Worm (Caenorhabditis elegans): ENCODE results near the gene Y39G8B.1.
A peak's percentile ranks its signal among the peaks of the same experiment; 100 is the strongest.
"Not testable (repeated sequence)": the region's sequence is repeated elsewhere in the genome, so short reads cannot be mapped to it uniquely, and the experiment has no call there.

Y39G8B.1 gene

DNA sequence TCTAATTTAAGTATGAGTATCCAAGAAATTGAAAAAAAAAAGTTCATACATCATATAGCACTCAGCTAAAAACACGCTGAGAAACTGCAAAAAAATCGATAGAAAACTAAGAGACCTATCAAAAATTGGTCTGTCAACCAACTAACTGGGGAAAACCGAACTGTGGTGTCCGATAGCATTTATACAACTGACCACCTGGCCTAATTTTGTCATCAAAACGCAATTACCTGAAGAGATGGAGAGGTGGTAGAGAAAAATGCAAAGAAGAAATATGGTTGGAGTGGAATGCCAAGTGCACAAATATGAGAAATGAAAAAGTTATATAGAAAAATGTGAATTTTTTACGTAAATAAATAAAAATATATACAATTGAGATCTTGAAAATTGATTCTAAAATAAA is at the start of gene Y39G8B.1:
Gene Y39G8B.1 (minus strand): TSS at position 299 of the 400 bp plus-strand sequence.
- TF ChIP-seq ceh-43 (GFP tag; optimal IDR thresholded peaks at IDR 0.05) (no peak), snpc-4 (tag; optimal IDR thresholded peaks at IDR 0.05) (no peak), bed-3 (GFP tag; optimal IDR thresholded peaks at IDR 0.05) (no peak), unc-62 (GFP tag; optimal IDR thresholded peaks at IDR 0.05) (no peak), ceh-39 (tag; optimal IDR thresholded peaks at IDR 0.05) (peak; percentile 10), M03D4.4 (tag; optimal IDR thresholded peaks at IDR 0.05) (no peak), tbx-8 (GFP tag; optimal IDR thresholded peaks at IDR 0.05) (no peak), flh-1 (GFP tag; optimal IDR thresholded peaks at IDR 0.05) (no peak), nhr-2 (tag; optimal IDR thresholded peaks at IDR 0.05) (peak; percentile 35), drap-1 (GFP tag; optimal IDR thresholded peaks at IDR 0.05) (no peak), ces-1 (GFP tag; optimal IDR thresholded peaks at IDR 0.05) (peak; percentile 46)

DNA sequence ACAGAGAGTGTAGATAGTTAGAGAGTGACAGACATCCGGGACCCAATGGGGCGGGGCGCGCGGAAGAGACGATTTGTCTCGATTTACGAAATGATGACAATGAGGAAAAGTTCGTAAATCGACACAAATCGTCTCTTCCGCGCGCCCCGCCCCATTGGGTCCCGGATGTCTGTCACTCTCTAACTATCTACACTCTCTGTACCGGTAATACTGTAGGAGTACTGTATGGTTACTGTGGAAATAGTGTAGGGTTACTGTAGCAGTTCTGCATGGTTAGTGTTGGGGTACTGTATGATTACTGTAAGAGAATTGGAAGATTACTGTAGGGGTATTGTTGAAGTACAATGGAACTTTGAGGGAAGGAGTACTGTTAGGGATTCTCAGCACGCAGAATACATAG is 47.6 kb upstream of the Y39G8B.1 start, which contains the start of gene F01D5.10:
Gene F01D5.10 (minus strand): TSS at position 101 of the 400 bp plus-strand sequence.
- not testable (repeated sequence) for TF ChIP-seq elt-3 (tag; optimal IDR thresholded peaks at IDR 0.05); tbx-8 (GFP tag; optimal IDR thresholded peaks at IDR 0.05); lin-32 (GFP tag; optimal IDR thresholded peaks at IDR 0.05)

DNA sequence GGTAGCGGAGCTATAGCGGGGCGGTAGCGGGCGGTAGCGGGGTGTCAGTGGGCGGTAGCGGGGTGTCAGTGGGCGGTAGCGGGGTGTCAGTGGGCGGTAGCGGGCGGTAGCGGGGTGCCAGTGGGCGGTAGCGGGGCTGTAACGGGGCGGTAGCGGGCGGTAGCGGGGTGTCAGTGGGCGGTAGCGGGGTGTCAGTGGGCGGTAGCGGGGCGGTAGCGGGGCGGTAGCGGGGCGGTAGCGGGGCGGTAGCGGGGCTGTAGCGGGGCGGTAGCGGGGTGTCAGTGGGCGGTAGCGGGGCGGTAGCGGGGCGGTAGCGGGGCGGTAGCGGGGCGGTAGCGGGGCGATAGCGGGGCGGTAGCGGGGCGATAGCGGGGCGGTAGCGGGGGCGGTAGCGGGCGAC is 46.0 kb upstream of the Y39G8B.1 start:
- TF ChIP-seq mls-2 (tag; optimal IDR thresholded peaks at IDR 0.05): peak; percentile 42
- peak; percentile 10 for TF ChIP-seq drap-1 (GFP tag; optimal IDR thresholded peaks at IDR 0.05)
- TF ChIP-seq sptf-1 (tag; optimal IDR thresholded peaks at IDR 0.05): peak; percentile 60
- TF ChIP-seq M03D4.4 (tag; optimal IDR thresholded peaks at IDR 0.05): peak; percentile 16

DNA sequence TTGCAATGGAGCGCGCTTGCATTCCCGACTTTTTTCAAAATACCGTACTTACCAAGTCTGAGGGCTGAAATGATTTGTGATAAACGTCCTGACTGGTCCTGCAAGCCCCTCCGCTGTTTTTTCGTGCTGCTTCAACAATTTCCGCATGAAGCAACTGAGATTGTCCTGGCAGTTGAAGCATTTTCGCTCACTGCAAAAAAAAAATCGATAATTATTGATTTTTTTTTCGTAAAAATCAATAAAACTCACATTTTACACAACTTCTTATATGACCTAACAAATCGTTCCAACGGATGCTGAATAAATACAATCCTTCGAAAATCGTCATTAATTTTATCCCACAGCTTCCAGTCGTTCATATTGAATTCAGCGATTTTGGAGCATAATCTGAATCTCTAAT is 45.3 kb upstream of the Y39G8B.1 start:
- no peak for TF ChIP-seq nhr-237 (tag; optimal IDR thresholded peaks at IDR 0.05)
- no peak for TF ChIP-seq ceh-43 (GFP tag; optimal IDR thresholded peaks at IDR 0.05)
- no peak for TF ChIP-seq unc-39 (tag; optimal IDR thresholded peaks at IDR 0.05)
- TF ChIP-seq ztf-11 (tag; optimal IDR thresholded peaks at IDR 0.05): no peak
- TF ChIP-seq mls-2 (tag; optimal IDR thresholded peaks at IDR 0.05): no peak
- no peak for TF ChIP-seq flh-1 (GFP tag; optimal IDR thresholded peaks at IDR 0.05)
- no peak for TF ChIP-seq sem-2 (GFP tag; optimal IDR thresholded peaks at IDR 0.05)

DNA sequence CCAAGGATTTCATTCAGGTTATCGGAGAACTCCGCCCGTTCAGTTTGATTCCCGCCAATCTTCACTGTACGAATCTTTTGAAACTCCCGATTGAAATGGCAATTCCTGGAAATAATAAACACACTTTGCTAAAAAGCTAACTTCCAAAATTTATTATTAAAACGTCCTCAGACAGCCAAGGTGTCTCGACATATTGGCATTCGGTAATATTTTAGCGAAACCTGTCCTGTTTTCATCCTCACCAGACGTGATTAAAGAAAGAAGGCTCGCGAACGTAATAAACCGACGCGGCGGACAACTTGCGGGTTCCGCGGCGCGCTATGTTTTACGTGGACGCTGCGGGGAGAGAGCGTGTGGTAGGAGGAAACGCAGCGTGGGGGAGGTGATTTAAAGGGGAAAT is 44.6 kb upstream of the Y39G8B.1 start:
- no peak for TF ChIP-seq ham-2 (GFP tag; optimal IDR thresholded peaks at IDR 0.05)
- peak; percentile 39 for TF ChIP-seq lin-13 (tag; optimal IDR thresholded peaks at IDR 0.05)
- TF ChIP-seq drap-1 (GFP tag; optimal IDR thresholded peaks at IDR 0.05): peak; percentile 26
- peak; percentile 58 for TF ChIP-seq mep-1 (tag; optimal IDR thresholded peaks at IDR 0.05)
- TF ChIP-seq ceh-83 (GFP tag; optimal IDR thresholded peaks at IDR 0.05): peak; percentile 63
- no peak for TF ChIP-seq ces-1 (GFP tag; optimal IDR thresholded peaks at IDR 0.05)
- TF ChIP-seq sptf-1 (tag; optimal IDR thresholded peaks at IDR 0.05): peak; percentile 59
- TF ChIP-seq cnd-1 (tag; optimal IDR thresholded peaks at IDR 0.05): peak; percentile 34

DNA sequence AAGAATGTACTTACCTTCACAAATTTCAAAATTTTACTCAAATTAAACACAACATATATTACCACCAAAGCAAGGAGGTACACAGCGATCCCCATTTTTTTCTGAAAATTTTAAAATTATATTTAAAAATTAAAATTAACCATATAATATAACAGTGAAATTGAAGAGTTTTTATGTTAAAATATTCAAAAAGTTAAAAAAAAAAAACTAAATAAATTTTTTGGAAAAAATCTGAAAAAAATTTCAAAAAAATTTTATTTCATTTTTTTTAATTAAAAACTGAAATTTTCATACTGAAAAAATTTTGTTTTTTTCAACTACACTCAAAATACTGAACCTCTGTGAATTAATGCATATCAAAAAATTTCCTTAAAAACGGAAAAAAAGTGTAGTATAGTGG is 43.3 kb upstream of the Y39G8B.1 start, which contains the start of gene cyp-37A1:
Gene cyp-37A1 (minus strand): TSS at position 101 of the 400 bp plus-strand sequence.
- TF ChIP-seq pha-4 (tag; optimal IDR thresholded peaks at IDR 0.05) (no peak), ceh-43 (GFP tag; optimal IDR thresholded peaks at IDR 0.05) (no peak), elt-3 (tag; optimal IDR thresholded peaks at IDR 0.05) (no peak), M03D4.4 (tag; optimal IDR thresholded peaks at IDR 0.05) (no peak), sptf-1 (tag; optimal IDR thresholded peaks at IDR 0.05) (no peak), drap-1 (GFP tag; optimal IDR thresholded peaks at IDR 0.05) (no peak), cnd-1 (tag; optimal IDR thresholded peaks at IDR 0.05) (no peak), snpc-4 (tag; optimal IDR thresholded peaks at IDR 0.05) (no peak), unc-62 (GFP tag; optimal IDR thresholded peaks at IDR 0.05) (no peak), sem-2 (GFP tag; optimal IDR thresholded peaks at IDR 0.05) (no peak)

DNA sequence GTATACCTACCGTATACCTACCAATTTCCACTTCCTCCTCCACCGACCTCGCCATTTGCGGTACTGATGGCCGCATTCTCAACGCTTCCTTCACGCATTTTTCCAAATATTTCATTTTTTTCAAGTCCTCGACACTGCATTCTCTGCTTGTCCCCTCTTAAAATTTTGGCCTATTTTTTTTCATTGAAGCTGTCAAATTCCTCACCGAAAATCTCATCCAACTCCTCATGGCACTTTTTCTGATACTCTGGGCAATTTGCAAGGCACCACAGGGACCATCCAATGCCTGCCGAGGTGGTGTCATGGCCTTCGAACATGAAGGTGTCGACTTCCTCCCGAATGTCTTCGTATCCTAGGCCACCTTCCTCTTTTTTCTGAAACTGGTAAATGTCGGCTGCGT is 41.0 kb upstream of the Y39G8B.1 start:
- TF ChIP-seq hlh-1 (tag; optimal IDR thresholded peaks at IDR 0.05): no peak
- no peak for TF ChIP-seq lsy-2 (tag; optimal IDR thresholded peaks at IDR 0.05)
- no peak for TF ChIP-seq zip-8 (tag; optimal IDR thresholded peaks at IDR 0.05)
- no peak for TF ChIP-seq nhr-12 (tag; optimal IDR thresholded peaks at IDR 0.05)
- TF ChIP-seq mls-2 (tag; optimal IDR thresholded peaks at IDR 0.05): no peak
- TF ChIP-seq mep-1 (tag; optimal IDR thresholded peaks at IDR 0.05): no peak
- no peak for TF ChIP-seq ham-2 (GFP tag; optimal IDR thresholded peaks at IDR 0.05)
- TF ChIP-seq ceh-43 (GFP tag; optimal IDR thresholded peaks at IDR 0.05): no peak
- TF ChIP-seq drap-1 (GFP tag; optimal IDR thresholded peaks at IDR 0.05): no peak
- TF ChIP-seq lin-13 (tag; optimal IDR thresholded peaks at IDR 0.05): no peak
- no peak for TF ChIP-seq mab-5 (tag; optimal IDR thresholded peaks at IDR 0.05)
- TF ChIP-seq nhr-2 (tag; optimal IDR thresholded peaks at IDR 0.05): no peak
- TF ChIP-seq lin-32 (GFP tag; optimal IDR thresholded peaks at IDR 0.05): no peak
- no peak for TF ChIP-seq unc-62 (GFP tag; optimal IDR thresholded peaks at IDR 0.05)

Data from whole organism, mixed stage, embryonic.